Fruit fly (Drosophila melanogaster) whole organism, embryonic: ENCODE results near the gene CG13838.

Experiments used
- Ada2b ChIP-seq: fragments of 200-800 bp; sonication (Bioruptor generic); IDR thresholded peaks from 2 replicates; pipeline ENCODE4 v1.3.6; 2022; ENCODE audit warnings: missing biosample characterization, missing genetic modification characterization
- Aef1 ChIP-seq: fragments of 200-800 bp; sonication (Bioruptor generic); IDR thresholded peaks from 3 replicates; pipeline ENCODE4 v1.3.6; 2022; ENCODE audit warnings: missing biosample characterization, missing genetic modification characterization
- CG12299 ChIP-seq: fragments of 200-800 bp; sonication (Bioruptor generic); optimal IDR thresholded peaks from 2 replicates; lab custom pipeline; 2018; ENCODE audit warnings: missing biosample characterization, mild to moderate bottlenecking, missing genetic modification characterization
- CG1233 ChIP-seq: fragments of 200-800 bp; sonication (Bioruptor generic); optimal IDR thresholded peaks from 4 replicates; lab custom pipeline; 2018; ENCODE audit warnings: missing biosample characterization, mild to moderate bottlenecking, missing genetic modification characterization
- CG12942 ChIP-seq: fragments of 200-800 bp; sonication (Bioruptor generic); optimal IDR thresholded peaks from 3 replicates; lab custom pipeline; 2016; ENCODE audit warnings: missing biosample characterization, missing genetic modification characterization
- CG15073 ChIP-seq: fragments of 200-800 bp; sonication (Bioruptor generic); optimal IDR thresholded peaks from 2 replicates; lab custom pipeline; 2016; ENCODE audit warnings: missing biosample characterization, missing genetic modification characterization
- CG16815 ChIP-seq: fragments of 200-800 bp; sonication (Bioruptor generic); optimal IDR thresholded peaks from 3 replicates; lab custom pipeline; 2017; ENCODE audit warnings: missing biosample characterization, mild to moderate bottlenecking, missing genetic modification characterization
- CG17186 ChIP-seq: fragments of 200-800 bp; sonication (Bioruptor generic); optimal IDR thresholded peaks from 3 replicates; lab custom pipeline; 2017; ENCODE audit warnings: missing biosample characterization, missing genetic modification reagents, missing genetic modification characterization
- CG2712 ChIP-seq: fragments of 200-800 bp; optimal IDR thresholded peaks from 3 replicates; lab custom pipeline; 2019; ENCODE audit warnings: missing biosample characterization, mild to moderate bottlenecking, missing genetic modification characterization, moderate library complexity
- CG2875 ChIP-seq: fragments of 200-800 bp; sonication (Bioruptor generic); optimal IDR thresholded peaks from 2 replicates; lab custom pipeline; 2017; ENCODE audit warnings: missing biosample characterization, mild to moderate bottlenecking, missing genetic modification characterization, missing genetic modification reagents
- CG31388 ChIP-seq: fragments of 200-800 bp; sonication (Bioruptor generic); optimal IDR thresholded peaks from 2 replicates; lab custom pipeline; 2016; ENCODE audit warnings: missing biosample characterization, missing genetic modification characterization
- CG31441 ChIP-seq: fragments of 200-800 bp; sonication (Bioruptor generic); IDR thresholded peaks from 2 replicates; pipeline ENCODE4 v1.3.6; 2022; ENCODE audit warnings: missing biosample characterization, missing genetic modification characterization
- CG4282 ChIP-seq: fragments of 200-800 bp; sonication (Bioruptor generic); optimal IDR thresholded peaks from 2 replicates; lab custom pipeline; 2016; ENCODE audit warnings: missing biosample characterization, missing genetic modification characterization
- CG4328 ChIP-seq: fragments of 200-800 bp; sonication (Bioruptor generic); optimal IDR thresholded peaks from 3 replicates; lab custom pipeline; 2017; ENCODE audit warnings: missing biosample characterization, missing genetic modification reagents, missing genetic modification characterization
- CG43689 ChIP-seq: fragments of 200-800 bp; sonication (Bioruptor generic); IDR thresholded peaks from 2 replicates; pipeline ENCODE4 v1.3.6; 2022; ENCODE audit warnings: missing biosample characterization, missing genetic modification characterization
- CG6813 ChIP-seq: fragments of 200-800 bp; sonication (Bioruptor generic); optimal IDR thresholded peaks from 2 replicates; lab custom pipeline; 2017; ENCODE audit warnings: missing biosample characterization, missing genetic modification characterization, mild to moderate bottlenecking, moderate library complexity, missing genetic modification reagents
- CG7556 ChIP-seq: fragments of 200-800 bp; sonication (Bioruptor generic); optimal IDR thresholded peaks from 2 replicates; lab custom pipeline; 2017; ENCODE audit warnings: missing biosample characterization, mild to moderate bottlenecking, missing genetic modification characterization
- CG8359 ChIP-seq: fragments of 200-800 bp; sonication (Bioruptor generic); optimal IDR thresholded peaks from 2 replicates; lab custom pipeline; 2017; ENCODE audit warnings: missing biosample characterization, mild to moderate bottlenecking, missing genetic modification characterization, borderline replicate concordance
- D ChIP-seq, 2 experiments: fragments of 200-800 bp in 1 of 2; fragments of >200 bp in 1 of 2; sonication (Bioruptor generic) in 1 of 2; optimal IDR thresholded peaks; 2 replicates in 1 of 2; 3 replicates in 1 of 2; lab custom pipeline; 2017; ENCODE audit warnings: mild to moderate bottlenecking in 1 of 2, missing biosample characterization in 1 of 2, missing genetic modification characterization in 1 of 2, missing genetic modification reagents in 1 of 2
- Deaf1 ChIP-seq: fragments of 200-800 bp; optimal IDR thresholded peaks from 3 replicates; lab custom pipeline; 2019; ENCODE audit warnings: missing biosample characterization, mild to moderate bottlenecking, missing genetic modification characterization, moderate library complexity
- Doc3 ChIP-seq: fragments of 200-800 bp; sonication (Bioruptor generic); IDR thresholded peaks from 3 replicates; pipeline ENCODE4 v1.3.6; 2022; ENCODE audit warnings: missing biosample characterization, missing genetic modification characterization; ENCODE audit not compliant: partially characterized antibody
- E2f1 ChIP-seq: fragments of 200-800 bp; sonication (Bioruptor generic); IDR thresholded peaks from 2 replicates; pipeline ENCODE4 v1.3.6; 2022; ENCODE audit warnings: missing biosample characterization, missing genetic modification characterization
- Hmx ChIP-seq: fragments of 200-800 bp; sonication (Bioruptor generic); optimal IDR thresholded peaks from 2 replicates; lab custom pipeline; 2016; ENCODE audit warnings: missing biosample characterization, missing genetic modification characterization
- Kr ChIP-seq: fragments of 200-800 bp; sonication (Bioruptor generic); optimal IDR thresholded peaks from 2 replicates; lab custom pipeline; 2017; ENCODE audit warnings: missing biosample characterization, mild to moderate bottlenecking, missing genetic modification characterization
- Lim3 ChIP-seq: fragments of 200-800 bp; sonication (Bioruptor generic); IDR thresholded peaks from 2 replicates; pipeline ENCODE4 v1.3.6; 2022; ENCODE audit warnings: missing biosample characterization, missing genetic modification characterization
- Nf-YA ChIP-seq: fragments of 200-800 bp; sonication (Bioruptor generic); IDR thresholded peaks from 2 replicates; pipeline ENCODE4 v1.3.6; 2022; ENCODE audit warnings: missing biosample characterization, missing genetic modification characterization
- Stat92E ChIP-seq, 3 experiments: fragments of >200 bp in 2 of 3; fragments of 200-800 bp in 1 of 3; sonication (Bioruptor generic) in 1 of 3; optimal IDR thresholded peaks; 2 replicates each; lab custom pipeline; 2017 to 2019; ENCODE audit warnings: missing biosample characterization in 3 of 3, missing genetic modification characterization in 3 of 3, mild to moderate bottlenecking in 1 of 3, moderate library complexity in 1 of 3
- abd-A ChIP-seq: fragments of 200-800 bp; sonication (Bioruptor generic); optimal IDR thresholded peaks from 3 replicates; lab custom pipeline; 2019; ENCODE audit warnings: missing biosample characterization, mild to moderate bottlenecking, missing genetic modification characterization, moderate library complexity
- bcd ChIP-seq: fragments of 200-800 bp; sonication (Bioruptor generic); optimal IDR thresholded peaks from 2 replicates; lab custom pipeline; 2017; ENCODE audit warnings: missing biosample characterization, mild to moderate bottlenecking, missing genetic modification characterization
- caup ChIP-seq: fragments of 200-800 bp; sonication (Bioruptor generic); optimal IDR thresholded peaks from 3 replicates; lab custom pipeline; 2017; ENCODE audit warnings: missing biosample characterization, mild to moderate bottlenecking, missing genetic modification characterization, moderate library complexity; ENCODE audit not compliant: severe bottlenecking
- chn ChIP-seq: fragments of 200-800 bp; sonication (Bioruptor generic); optimal IDR thresholded peaks from 2 replicates; lab custom pipeline; 2016; ENCODE audit warnings: missing biosample characterization, missing genetic modification characterization
- ems ChIP-seq: fragments of 200-800 bp; sonication (Bioruptor generic); optimal IDR thresholded peaks from 3 replicates; lab custom pipeline; 2016; ENCODE audit warnings: missing biosample characterization, missing genetic modification characterization
- eve ChIP-seq, 2 experiments: fragments of >200 bp; optimal IDR thresholded peaks; 2 replicates each; lab custom pipeline; 2017; ENCODE audit warnings: missing biosample characterization in 2 of 2, missing genetic modification characterization in 2 of 2
- ewg ChIP-seq: fragments of 200-800 bp; sonication (Bioruptor generic); optimal IDR thresholded peaks from 3 replicates; lab custom pipeline; 2017; ENCODE audit warnings: mild to moderate bottlenecking, missing biosample characterization, missing genetic modification reagents, missing genetic modification characterization
- gce ChIP-seq: fragments of 200-800 bp; sonication (Bioruptor generic); IDR thresholded peaks from 3 replicates; pipeline ENCODE4 v1.3.6; 2022; ENCODE audit warnings: missing biosample characterization, missing genetic modification characterization
- ken ChIP-seq: fragments of 200-800 bp; sonication (Bioruptor generic); IDR thresholded peaks from 3 replicates; pipeline ENCODE4 v1.3.6; 2022; ENCODE audit warnings: missing biosample characterization, missing genetic modification characterization
- luna ChIP-seq: fragments of 200-800 bp; sonication (Bioruptor generic); optimal IDR thresholded peaks from 2 replicates; lab custom pipeline; 2016; ENCODE audit warnings: missing biosample characterization, missing genetic modification characterization
- odd ChIP-seq: fragments of 200-800 bp; sonication (Bioruptor generic); optimal IDR thresholded peaks from 2 replicates; lab custom pipeline; 2017; ENCODE audit warnings: missing biosample characterization, mild to moderate bottlenecking, missing genetic modification characterization
- pnt ChIP-seq: fragments of 200-800 bp; sonication (Bioruptor generic); optimal IDR thresholded peaks from 3 replicates; lab custom pipeline; 2016; ENCODE audit warnings: missing biosample characterization, missing genetic modification characterization
- prd ChIP-seq, 3 experiments: fragments of >200 bp in 2 of 3; fragments of 200-800 bp in 1 of 3; sonication (Bioruptor generic) in 1 of 3; optimal IDR thresholded peaks in 2 of 3; IDR thresholded peaks in 1 of 3; 2 replicates in 2 of 3; 3 replicates in 1 of 3; pipeline versions ENCODE4 v1.3.6 to Lab custom; 2017 to 2022; ENCODE audit warnings: missing biosample characterization in 1 of 3, missing genetic modification characterization in 1 of 3
- sc ChIP-seq, 3 experiments: fragments of >200 bp in 2 of 3; fragments of 200-800 bp in 1 of 3; sonication (Bioruptor generic) in 1 of 3; optimal IDR thresholded peaks; 2 replicates in 2 of 3; 3 replicates in 1 of 3; lab custom pipeline; 2017; ENCODE audit warnings: mild to moderate bottlenecking in 1 of 3, missing biosample characterization in 1 of 3, missing genetic modification characterization in 1 of 3, missing genetic modification reagents in 1 of 3
- tap ChIP-seq: fragments of 200-800 bp; optimal IDR thresholded peaks from 3 replicates; lab custom pipeline; 2019; ENCODE audit warnings: missing biosample characterization, mild to moderate bottlenecking, missing genetic modification characterization, moderate library complexity
- tup ChIP-seq: fragments of 200-800 bp; sonication (Bioruptor generic); optimal IDR thresholded peaks from 2 replicates; lab custom pipeline; 2016; ENCODE audit warnings: missing biosample characterization, mild to moderate bottlenecking, missing genetic modification characterization, moderate library complexity
- twi ChIP-seq: fragments of 200-800 bp; optimal IDR thresholded peaks from 2 replicates; lab custom pipeline; 2019; ENCODE audit warnings: missing biosample characterization, mild to moderate bottlenecking, missing genetic modification characterization, moderate library complexity
- usp ChIP-seq: fragments of >200 bp; optimal IDR thresholded peaks from 2 replicates; lab custom pipeline; 2017; ENCODE audit warnings: missing biosample characterization, missing genetic modification characterization
- vfl ChIP-seq: fragments of 200-800 bp; sonication (Bioruptor generic); optimal IDR thresholded peaks from 2 replicates; lab custom pipeline; 2016; ENCODE audit warnings: missing biosample characterization, missing genetic modification characterization
- wor ChIP-seq: fragments of 200-800 bp; sonication (Bioruptor generic); IDR thresholded peaks from 2 replicates; pipeline ENCODE4 v1.3.6; 2022; ENCODE audit warnings: missing biosample characterization, missing genetic modification characterization
- yki ChIP-seq: fragments of >200 bp; optimal IDR thresholded peaks from 3 replicates; lab custom pipeline; 2018
- zen ChIP-seq: fragments of 200-800 bp; sonication (Bioruptor generic); optimal IDR thresholded peaks from 3 replicates; lab custom pipeline; 2018; ENCODE audit warnings: missing biosample characterization, mild to moderate bottlenecking, missing genetic modification characterization, moderate library complexity
- zfh2 ChIP-seq: fragments of 200-800 bp; sonication (Bioruptor generic); optimal IDR thresholded peaks from 2 replicates; lab custom pipeline; 2016; ENCODE audit warnings: missing biosample characterization, missing genetic modification characterization

The CG13838 gene

dm6 chr3R:23046529-23046943, 4.5 kb downstream of the CG13838 start (continued):
- TF ChIP-seq CG15073 (GFP tag; lab: Kevin White, UChicago) (no peak), Nf-YA (GFP tag; lab: Robert Waterston, UW) (no peak), chn (GFP tag; lab: Kevin White, UChicago) (peak; percentile 13), caup (GFP tag; lab: Kevin White, UChicago) (peak; percentile 40), bcd (GFP tag; lab: Kevin White, UChicago) (peak; percentile 7), CG8359 (GFP tag; lab: Kevin White, UChicago) (no peak), CG6813 (GFP tag; lab: Kevin White, UChicago) (no peak), CG31441 (GFP tag; lab: Robert Waterston, UW) (no peak), vfl (GFP tag; lab: Kevin White, UChicago) (peak; percentile 26), zfh2 (GFP tag; lab: Kevin White, UChicago) (peak; percentile 70), odd (GFP tag; lab: Kevin White, UChicago) (no peak), ewg (GFP tag; lab: Kevin White, UChicago) (no peak), CG1233 (GFP tag; lab: Kevin White, UChicago) (peak; percentile 22), pnt (GFP tag; lab: Kevin White, UChicago) (no peak), tap (tag; lab: Kevin White, UChicago) (no peak), Kr (GFP tag; lab: Kevin White, UChicago) (no peak), yki (lab: Kevin White, UChicago) (no peak), CG2875 (no peak), ems (no peak), Aef1 (GFP tag; lab: Robert Waterston, UW) (peak; percentile 36; the same call in 2 of the 3 replicates), wor (GFP tag; lab: Robert Waterston, UW) (no peak), CG2712 (tag; lab: Kevin White, UChicago) (peak; percentile 24), sc (optimal IDR thresholded peaks at IDR 0.05; lab: Kevin White, UChicago) (no peak), sc (GFP tag; optimal IDR thresholded peaks at IDR 0.05; lab: Kevin White, UChicago) (no peak), twi (no peak), gce (GFP tag; lab: Robert Waterston, UW) (no peak), Ada2b (peak; percentile 55; the same call in 1 of the 2 replicates), CG4328 (no peak), Lim3 (GFP tag; lab: Robert Waterston, UW) (no peak), CG12942 (GFP tag; lab: Kevin White, UChicago) (no peak), Stat92E (GFP tag; optimal IDR thresholded peaks at IDR 0.05; lab: Kevin White, UChicago) (no peak), D (optimal IDR thresholded peaks at IDR 0.05; lab: Kevin White, UChicago) (no peak), D (GFP tag; optimal IDR thresholded peaks at IDR 0.05; lab: Kevin White, UChicago) (no peak), CG12299 (tag; lab: Kevin White, UChicago) (no peak), usp (GFP tag; lab: Kevin White, UChicago) (no peak), ken (GFP tag; lab: Robert Waterston, UW) (peak; percentile 8; the same call in 1 of the 3 replicates), zen (tag; lab: Kevin White, UChicago) (no peak), Hmx (GFP tag; lab: Kevin White, UChicago) (no peak), prd (optimal IDR thresholded peaks at IDR 0.05; lab: Kevin White, UChicago) (no peak), prd (GFP tag; IDR thresholded peaks at IDR 0.05; lab: Robert Waterston, UW) (peak; percentile 61; the same call in 2 of the 3 replicates), Deaf1 (no peak), CG17186 (GFP tag; lab: Kevin White, UChicago) (no peak), CG16815 (GFP tag; lab: Kevin White, UChicago) (peak; percentile 20), CG43689 (GFP tag; lab: Robert Waterston, UW) (no peak), CG4282 (GFP tag; lab: Kevin White, UChicago) (peak; percentile 38), tup (no peak), Doc3 (GFP tag; lab: Robert Waterston, UW) (no peak), abd-A (tag; lab: Kevin White, UChicago) (peak; percentile 60), luna (GFP tag; lab: Kevin White, UChicago) (no peak), eve (GFP tag; optimal IDR thresholded peaks at IDR 0.05; lab: Kevin White, UChicago) (no peak), CG31388 (GFP tag; lab: Kevin White, UChicago) (no peak), E2f1 (GFP tag; lab: Robert Waterston, UW) (peak; percentile 40; the same call in 1 of the 2 replicates), CG7556 (no peak)
